Worm (Caenorhabditis elegans): ENCODE measurements around the gene F47B8.8.

The F47B8.8 gene

DNA sequence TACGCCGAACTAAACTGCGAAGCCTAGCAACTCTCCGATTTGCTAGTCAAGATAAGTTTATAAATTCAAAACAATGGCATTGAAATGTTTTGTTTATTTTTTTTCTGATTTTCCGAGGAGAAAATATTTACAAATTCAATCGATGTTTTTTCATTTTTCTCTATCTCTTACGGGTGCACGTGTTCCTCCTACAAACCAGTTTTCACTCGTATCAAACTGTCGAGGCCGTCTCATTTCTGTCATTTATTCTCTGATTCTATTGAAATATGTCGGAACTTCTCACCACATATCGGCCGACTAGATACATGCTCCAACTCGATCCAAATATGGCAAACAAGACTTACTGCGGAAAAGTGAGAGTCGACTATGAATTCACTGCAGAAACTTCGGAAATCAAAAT lies at the start of gene F47B8.8:
TSS of gene F47B8.8 (plus strand) at position 257 of the 400 bp plus-strand sequence.
- TF ChIP-seq unc-120 (tag; optimal IDR thresholded peaks at IDR 0.05; ENCODE audit: poor library complexity, severe bottlenecking) = no peak
- no peak for TF ChIP-seq blmp-1 (tag; optimal IDR thresholded peaks at IDR 0.05)
- no peak for TF ChIP-seq unc-39 (tag; optimal IDR thresholded peaks at IDR 0.05)
- TF ChIP-seq mep-1 (tag; optimal IDR thresholded peaks at IDR 0.05) = no peak
- TF ChIP-seq ceh-83 (GFP tag; optimal IDR thresholded peaks at IDR 0.05) = no peak
- no peak for TF ChIP-seq ces-1 (GFP tag; optimal IDR thresholded peaks at IDR 0.05)
- no peak for TF ChIP-seq mls-2 (tag; optimal IDR thresholded peaks at IDR 0.05)

DNA sequence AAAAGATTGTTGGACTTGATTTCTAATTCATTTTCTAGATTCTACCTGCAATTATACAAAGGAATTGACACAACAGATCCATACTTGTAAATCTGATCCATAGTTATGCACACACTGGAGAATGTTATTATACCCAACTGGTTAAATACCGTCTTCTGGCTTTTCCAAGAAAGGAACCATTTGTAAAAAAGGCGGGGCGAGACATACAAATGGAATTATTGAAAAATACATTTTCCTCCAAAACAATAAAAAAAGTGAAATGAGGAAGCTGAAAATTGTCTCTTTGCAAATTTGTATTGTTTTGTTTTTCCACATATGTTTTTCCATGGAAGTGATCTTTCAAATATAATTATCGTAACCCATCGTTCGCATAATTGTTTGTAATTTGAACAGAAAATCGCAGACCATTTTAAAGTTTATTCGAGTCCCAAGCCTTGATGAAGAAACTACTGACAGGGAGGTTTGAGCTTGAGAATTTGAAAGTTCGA lies 49.3 kb upstream of the F47B8.8 start, which contains the start of the genes srt-74 and F40G12.9:
TSS of gene srt-74 (minus strand) at position 101 of the 488 bp plus-strand sequence.
TSS of gene F40G12.9 (plus strand) at position 438 of the 488 bp plus-strand sequence.
- TF ChIP-seq M03D4.4 (tag; optimal IDR thresholded peaks at IDR 0.05) (no peak), flh-1 (GFP tag; optimal IDR thresholded peaks at IDR 0.05) (no peak), snpc-4 (tag; optimal IDR thresholded peaks at IDR 0.05) (no peak), nhr-12 (tag; optimal IDR thresholded peaks at IDR 0.05) (no peak), nhr-2 (tag; optimal IDR thresholded peaks at IDR 0.05) (no peak), mab-5 (tag; optimal IDR thresholded peaks at IDR 0.05) (no peak), hlh-1 (tag; optimal IDR thresholded peaks at IDR 0.05) (no peak), nhr-28 (tag; optimal IDR thresholded peaks at IDR 0.05) (no peak), blmp-1 (tag; optimal IDR thresholded peaks at IDR 0.05) (no peak), lin-32 (GFP tag; optimal IDR thresholded peaks at IDR 0.05) (no peak), unc-120 (tag; optimal IDR thresholded peaks at IDR 0.05; ENCODE audit: poor library complexity, severe bottlenecking) (no peak), sptf-1 (tag; optimal IDR thresholded peaks at IDR 0.05) (no peak), pha-4 (tag; optimal IDR thresholded peaks at IDR 0.05) (no peak), elt-1 (tag; optimal IDR thresholded peaks at IDR 0.05; ENCODE audit: borderline replicate concordance, insufficient read depth) (no peak), mep-1 (tag; optimal IDR thresholded peaks at IDR 0.05) (no peak)

ce11 chrV:14283241-14283640 lies 48.3 kb upstream of the F47B8.8 start, which contains the start of gene F40G12.10:
Gene F40G12.10 (plus strand): TSS chrV:14283541.
- TF ChIP-seq M03D4.4 (tag; optimal IDR thresholded peaks at IDR 0.05) (no peak), lsy-2 (tag; optimal IDR thresholded peaks at IDR 0.05) (no peak), unc-120 (tag; optimal IDR thresholded peaks at IDR 0.05; ENCODE audit: poor library complexity, severe bottlenecking) (no peak), hlh-1 (tag; optimal IDR thresholded peaks at IDR 0.05) (no peak), unc-39 (tag; optimal IDR thresholded peaks at IDR 0.05) (no peak), lin-13 (tag; optimal IDR thresholded peaks at IDR 0.05) (no peak), snpc-4 (tag; optimal IDR thresholded peaks at IDR 0.05) (no peak), nhr-76 (tag; optimal IDR thresholded peaks at IDR 0.05) (no peak), nhr-237 (tag; optimal IDR thresholded peaks at IDR 0.05) (no peak), ces-1 (GFP tag; optimal IDR thresholded peaks at IDR 0.05) (no peak), mab-5 (tag; optimal IDR thresholded peaks at IDR 0.05) (no peak), ceh-43 (GFP tag; optimal IDR thresholded peaks at IDR 0.05) (no peak), mls-2 (tag; optimal IDR thresholded peaks at IDR 0.05) (no peak), elt-3 (tag; optimal IDR thresholded peaks at IDR 0.05) (no peak)

- no peak for TF ChIP-seq ceh-43 (GFP tag; optimal IDR thresholded peaks at IDR 0.05)
- TF ChIP-seq nhr-237 (tag; optimal IDR thresholded peaks at IDR 0.05) = no peak
- TF ChIP-seq lsy-2 (tag; optimal IDR thresholded peaks at IDR 0.05) = no peak
- no peak for TF ChIP-seq pha-4 (tag; optimal IDR thresholded peaks at IDR 0.05)
- no peak for TF ChIP-seq ham-2 (GFP tag; optimal IDR thresholded peaks at IDR 0.05)
- no peak for TF ChIP-seq zip-8 (tag; optimal IDR thresholded peaks at IDR 0.05)
- TF ChIP-seq tbx-8 (GFP tag; optimal IDR thresholded peaks at IDR 0.05) = no peak
- no peak for TF ChIP-seq elt-1 (tag; optimal IDR thresholded peaks at IDR 0.05; ENCODE audit: borderline replicate concordance, insufficient read depth)
- no peak for TF ChIP-seq mls-2 (tag; optimal IDR thresholded peaks at IDR 0.05)
- no peak for TF ChIP-seq unc-39 (tag; optimal IDR thresholded peaks at IDR 0.05)
- no peak for TF ChIP-seq unc-120 (tag; optimal IDR thresholded peaks at IDR 0.05; ENCODE audit: poor library complexity, severe bottlenecking)
- no peak for TF ChIP-seq lin-32 (GFP tag; optimal IDR thresholded peaks at IDR 0.05)
- TF ChIP-seq nhr-28 (tag; optimal IDR thresholded peaks at IDR 0.05) = no peak
- no peak for TF ChIP-seq lin-13 (tag; optimal IDR thresholded peaks at IDR 0.05)
- TF ChIP-seq bed-3 (GFP tag; optimal IDR thresholded peaks at IDR 0.05) = no peak
- no peak for TF ChIP-seq hlh-1 (tag; optimal IDR thresholded peaks at IDR 0.05)
- TF ChIP-seq snpc-4 (tag; optimal IDR thresholded peaks at IDR 0.05) = no peak
Observed at ce11 chrV:14285803-14286202, 45.7 kb upstream of the F47B8.8 start, which contains the start of gene F40G12.11. Gene F40G12.11 (plus strand): TSS chrV:14286171.

ce11 chrV:14289363-14289762 lies 42.2 kb upstream of the F47B8.8 start, which contains the start of gene F14D7.1:
Gene F14D7.1 (minus strand): TSS chrV:14289463.
- TF ChIP-seq hlh-1 (tag; optimal IDR thresholded peaks at IDR 0.05) (no peak), ces-1 (GFP tag; optimal IDR thresholded peaks at IDR 0.05) (no peak), bed-3 (GFP tag; optimal IDR thresholded peaks at IDR 0.05) (no peak), sptf-1 (tag; optimal IDR thresholded peaks at IDR 0.05) (no peak)
